Fruit fly (Drosophila melanogaster): ENCODE results near the gene Hsp67Bc.

Hsp67Bc gene

dm6 chr3L:9372278-9372975 is at the start of gene Hsp67Bc, which contains the start of the genes CG4456 and Hsp22:
TSS of gene Hsp67Bc (minus strand) at chr3L:9372497.
TSS of gene CG4456 (plus strand) at chr3L:9372722.
TSS of gene Hsp22 (plus strand) at chr3L:9372931.
- TF ChIP-seq ttk (optimal IDR thresholded peaks at IDR 0.05): no peak
- no peak for TF ChIP-seq Myc (optimal IDR thresholded peaks at IDR 0.05)
- no peak for TF ChIP-seq Sin3A (optimal IDR thresholded peaks at IDR 0.05)
- no peak for TF ChIP-seq psq (optimal IDR thresholded peaks at IDR 0.05)
- TF ChIP-seq h (optimal IDR thresholded peaks at IDR 0.05): no peak
- no peak for TF ChIP-seq insv (optimal IDR thresholded peaks at IDR 0.05)

dm6 chr3L:9421621-9422020 is 49.3 kb upstream of the Hsp67Bc start:
- TF ChIP-seq h (optimal IDR thresholded peaks at IDR 0.05) (no peak), insv (optimal IDR thresholded peaks at IDR 0.05) (no peak), Sin3A (optimal IDR thresholded peaks at IDR 0.05) (no peak), ttk (optimal IDR thresholded peaks at IDR 0.05) (no peak), Myc (optimal IDR thresholded peaks at IDR 0.05) (no peak)

- TF ChIP-seq ttk (optimal IDR thresholded peaks at IDR 0.05) (no peak), Myc (optimal IDR thresholded peaks at IDR 0.05) (no peak), Sin3A (optimal IDR thresholded peaks at IDR 0.05) (no peak), insv (optimal IDR thresholded peaks at IDR 0.05) (no peak), psq (optimal IDR thresholded peaks at IDR 0.05) (no peak), h (optimal IDR thresholded peaks at IDR 0.05) (no peak)
These were observed 48.5 kb upstream of the Hsp67Bc start for dm6 chr3L:9420819-9421130.

- TF ChIP-seq Myc (optimal IDR thresholded peaks at IDR 0.05) (no peak), ttk (optimal IDR thresholded peaks at IDR 0.05) (no peak), h (optimal IDR thresholded peaks at IDR 0.05) (no peak)
These were observed 47.9 kb upstream of the Hsp67Bc start for dm6 chr3L:9420054-9420818.

- no peak for TF ChIP-seq psq (optimal IDR thresholded peaks at IDR 0.05)
- TF ChIP-seq h (optimal IDR thresholded peaks at IDR 0.05): no peak
- TF ChIP-seq ttk (optimal IDR thresholded peaks at IDR 0.05): no peak
- TF ChIP-seq Sin3A (optimal IDR thresholded peaks at IDR 0.05): no peak
- TF ChIP-seq insv (optimal IDR thresholded peaks at IDR 0.05): no peak
- no peak for TF ChIP-seq Myc (optimal IDR thresholded peaks at IDR 0.05)
These were observed 47.0 kb upstream of the Hsp67Bc start for dm6 chr3L:9419328-9419727.

dm6 chr3L:9417288-9417687 is 45.0 kb upstream of the Hsp67Bc start, which contains the start of gene CG3982:
TSS of gene CG3982 (minus strand) at chr3L:9417388.
- no peak for TF ChIP-seq Sin3A (optimal IDR thresholded peaks at IDR 0.05)

- no peak for TF ChIP-seq insv (optimal IDR thresholded peaks at IDR 0.05)
- no peak for TF ChIP-seq Myc (optimal IDR thresholded peaks at IDR 0.05)
- no peak for TF ChIP-seq h (optimal IDR thresholded peaks at IDR 0.05)
- TF ChIP-seq ttk (optimal IDR thresholded peaks at IDR 0.05): no peak
- no peak for TF ChIP-seq psq (optimal IDR thresholded peaks at IDR 0.05)
- TF ChIP-seq Sin3A (optimal IDR thresholded peaks at IDR 0.05): no peak
These were observed 38.6 kb upstream of the Hsp67Bc start, which contains the start of the genes CG4022 and Cpsf5 for dm6 chr3L:9410754-9411423. TSS of gene CG4022 (minus strand) at chr3L:9410832. TSS of gene Cpsf5 (plus strand) at chr3L:9411038.

- TF ChIP-seq psq (optimal IDR thresholded peaks at IDR 0.05) (no peak), Sin3A (optimal IDR thresholded peaks at IDR 0.05) (no peak), insv (optimal IDR thresholded peaks at IDR 0.05) (no peak)
These were observed 37.8 kb upstream of the Hsp67Bc start for dm6 chr3L:9410030-9410589.

dm6 chr3L:9404497-9404896 is 32.2 kb upstream of the Hsp67Bc start, which contains the start of gene Cpr67B:
TSS of gene Cpr67B (plus strand) at chr3L:9404797.
- TF ChIP-seq Sin3A (optimal IDR thresholded peaks at IDR 0.05) (no peak), insv (optimal IDR thresholded peaks at IDR 0.05) (no peak), Myc (optimal IDR thresholded peaks at IDR 0.05) (no peak), h (optimal IDR thresholded peaks at IDR 0.05) (no peak), ttk (optimal IDR thresholded peaks at IDR 0.05) (no peak), psq (optimal IDR thresholded peaks at IDR 0.05) (no peak)

- no peak for TF ChIP-seq h (optimal IDR thresholded peaks at IDR 0.05)
- TF ChIP-seq Sin3A (optimal IDR thresholded peaks at IDR 0.05): no peak
- no peak for TF ChIP-seq Myc (optimal IDR thresholded peaks at IDR 0.05)
- TF ChIP-seq psq (optimal IDR thresholded peaks at IDR 0.05): no peak
- TF ChIP-seq ttk (optimal IDR thresholded peaks at IDR 0.05): no peak
- TF ChIP-seq insv (optimal IDR thresholded peaks at IDR 0.05): no peak
These were observed 30.0 kb upstream of the Hsp67Bc start, which contains the start of gene eIF4E1 for dm6 chr3L:9402157-9402890. TSS of gene eIF4E1 (minus strand) at chr3L:9402460.

dm6 chr3L:9401354-9402156 is 29.3 kb upstream of the Hsp67Bc start:
- no peak for TF ChIP-seq Myc (optimal IDR thresholded peaks at IDR 0.05)
- no peak for TF ChIP-seq insv (optimal IDR thresholded peaks at IDR 0.05)
- no peak for TF ChIP-seq psq (optimal IDR thresholded peaks at IDR 0.05)
- TF ChIP-seq h (optimal IDR thresholded peaks at IDR 0.05): no peak
- TF ChIP-seq ttk (optimal IDR thresholded peaks at IDR 0.05): no peak
- TF ChIP-seq Sin3A (optimal IDR thresholded peaks at IDR 0.05): no peak

All from Kc167 (cell line).